Worm (Caenorhabditis elegans): ENCODE results near the gene fbxa-128.

Gene fbxa-128

ce11 chrIII:11091651-11092278, 47.1 kb downstream of the fbxa-128 start (continued):
- no peak for TF ChIP-seq daf-12 (tag; optimal IDR thresholded peaks at IDR 0.05)
- TF ChIP-seq mxl-3 (GFP tag; optimal IDR thresholded peaks at IDR 0.05) = peak; percentile 32
- peak in 1 of 2 experiments; percentile 83 for TF ChIP-seq hif-1 (tag; optimal IDR thresholded peaks at IDR 0.05)
- peak; percentile 40; the same call in 1 of the 2 replicates for TF ChIP-seq lin-38 (GFP tag; IDR thresholded peaks at IDR 0.05)
- TF ChIP-seq madf-5 (GFP tag; IDR thresholded peaks at IDR 0.05) = peak in 1 of 2 experiments; percentile 20; a peak in 1 of 4 replicates
- no peak for TF ChIP-seq nhr-6 (tag; optimal IDR thresholded peaks at IDR 0.05)
- no peak for TF ChIP-seq ceh-82 (tag; optimal IDR thresholded peaks at IDR 0.05)
- TF ChIP-seq attf-4 (tag; optimal IDR thresholded peaks at IDR 0.05) = no peak
- TF ChIP-seq ceh-28 (tag; optimal IDR thresholded peaks at IDR 0.05) = peak; percentile 13
- TF ChIP-seq saeg-2 (GFP tag; IDR thresholded peaks at IDR 0.05) = no peak
- no peak for TF ChIP-seq skn-1 (tag; optimal IDR thresholded peaks at IDR 0.05)
- 0 out of 2 replicates have a peak, but pooled peaks have one; percentile 38 for TF ChIP-seq ceh-20 (GFP tag; IDR thresholded peaks at IDR 0.05)
- no peak for TF ChIP-seq jun-1 (tag; optimal IDR thresholded peaks at IDR 0.05)
- no peak for TF ChIP-seq egl-27 (tag; optimal IDR thresholded peaks at IDR 0.05)
- TF ChIP-seq Y5F2A.4 (GFP tag; optimal IDR thresholded peaks at IDR 0.05) = no peak
- TF ChIP-seq ces-1 (GFP tag; optimal IDR thresholded peaks at IDR 0.05) = no peak
- no peak for TF ChIP-seq mep-1 (tag; optimal IDR thresholded peaks at IDR 0.05)
- TF ChIP-seq ZK337.2 (GFP tag; IDR thresholded peaks at IDR 0.05) = peak; percentile 52

- TF ChIP-seq nhr-42 (GFP tag; IDR thresholded peaks at IDR 0.05) = peak; percentile 61; the same call in 1 of the 2 replicates
- peak; percentile 56 for TF ChIP-seq arid-1 (GFP tag; conservative IDR thresholded peaks at IDR 0.05)
- TF ChIP-seq cey-2 (tag; optimal IDR thresholded peaks at IDR 0.05; ENCODE audit: borderline replicate concordance, insufficient read depth) = no peak
- no peak for TF ChIP-seq ces-1 (GFP tag; optimal IDR thresholded peaks at IDR 0.05)
- peak; percentile 64; the same call in 1 of the 2 replicates for TF ChIP-seq saeg-2 (GFP tag; IDR thresholded peaks at IDR 0.05)
- TF ChIP-seq ZK337.2 (GFP tag; IDR thresholded peaks at IDR 0.05) = peak; percentile 64; the same call in 1 of the 2 replicates
- peak; percentile 66 for TF ChIP-seq mes-2 (tag; optimal IDR thresholded peaks at IDR 0.05; ENCODE audit: poor library complexity, severe bottlenecking)
- TF ChIP-seq nhr-6 (tag; optimal IDR thresholded peaks at IDR 0.05) = no peak
- no peak for TF ChIP-seq jun-1 (tag; optimal IDR thresholded peaks at IDR 0.05)
- TF ChIP-seq mxl-3 (GFP tag; optimal IDR thresholded peaks at IDR 0.05) = peak; percentile 29
- TF ChIP-seq skn-1 (tag; optimal IDR thresholded peaks at IDR 0.05) = no peak
- TF ChIP-seq php-3 (GFP tag; IDR thresholded peaks at IDR 0.05) = peak; percentile 21; the same call in 1 of the 2 replicates
- TF ChIP-seq Y48G9A.11 (GFP tag; IDR thresholded peaks at IDR 0.05) = peak; percentile 72
- TF ChIP-seq F49E8.2 (tag; optimal IDR thresholded peaks at IDR 0.05; ENCODE audit: borderline replicate concordance) = peak; percentile 88
- no peak for TF ChIP-seq spr-3 (GFP tag; optimal IDR thresholded peaks at IDR 0.05)
- TF ChIP-seq fkh-10 (GFP tag; optimal IDR thresholded peaks at IDR 0.05) = no peak
- no peak for TF ChIP-seq unc-62 (GFP tag; optimal IDR thresholded peaks at IDR 0.05 in 1 of 2)
- no peak for TF ChIP-seq unc-62 (tag; optimal IDR thresholded peaks at IDR 0.05)
- TF ChIP-seq nhr-10 (tag; optimal IDR thresholded peaks at IDR 0.05) = no peak
- TF ChIP-seq ceh-28 (tag; optimal IDR thresholded peaks at IDR 0.05) = no peak
- TF ChIP-seq Y5F2A.4 (GFP tag; optimal IDR thresholded peaks at IDR 0.05) = peak; percentile 18
- TF ChIP-seq egl-43 (GFP tag; IDR thresholded peaks at IDR 0.05) = peak; percentile 81
- peak; percentile 60; the same call in 1 of the 2 replicates for TF ChIP-seq daf-19 (GFP tag; conservative IDR thresholded peaks at IDR 0.05)
- no peak for TF ChIP-seq mxl-2 (GFP tag; conservative IDR thresholded peaks at IDR 0.05)
- no peak for TF ChIP-seq rbr-2 (tag; optimal IDR thresholded peaks at IDR 0.05)
- TF ChIP-seq zfp-2 (tag; optimal IDR thresholded peaks at IDR 0.05) = no peak
- TF ChIP-seq sdz-12 (GFP tag; optimal IDR thresholded peaks at IDR 0.05) = peak; percentile 45
- peak; percentile 5 to 34 for TF ChIP-seq daf-16 (GFP tag; optimal IDR thresholded peaks at IDR 0.05)
- peak; percentile 44 for TF ChIP-seq daf-16 (tag; optimal IDR thresholded peaks at IDR 0.05)
- 0 out of 2 replicates have a peak, but pooled peaks have one; percentile 52 for TF ChIP-seq dmd-9 (GFP tag; IDR thresholded peaks at IDR 0.05)
- 0 out of 2 replicates have a peak, but pooled peaks have one; percentile 40 for TF ChIP-seq lin-1 (GFP tag; IDR thresholded peaks at IDR 0.05)
- peak; percentile 64; the same call in 1 of the 2 replicates for TF ChIP-seq pha-4 (GFP tag; IDR thresholded peaks at IDR 0.05)
- no peak for TF ChIP-seq pha-4 (tag; optimal IDR thresholded peaks at IDR 0.05)
- no peak for TF ChIP-seq daf-8 (GFP tag; IDR thresholded peaks at IDR 0.05)
- TF ChIP-seq T26A8.4 (GFP tag; IDR thresholded peaks at IDR 0.05) = peak; percentile 84
- peak; percentile 4 for TF ChIP-seq nhr-48 (tag; optimal IDR thresholded peaks at IDR 0.05)
- peak; percentile 41 for TF ChIP-seq nhr-102 (tag; optimal IDR thresholded peaks at IDR 0.05)
- peak; percentile 75 for TF ChIP-seq aha-1 (tag)
Measured at ce11 chrIII:11090870-11091386, 48.0 kb downstream of the fbxa-128 start.
